Worm (Caenorhabditis elegans): Measurements from ENCODE around the gene W02B12.16.

DNA sequence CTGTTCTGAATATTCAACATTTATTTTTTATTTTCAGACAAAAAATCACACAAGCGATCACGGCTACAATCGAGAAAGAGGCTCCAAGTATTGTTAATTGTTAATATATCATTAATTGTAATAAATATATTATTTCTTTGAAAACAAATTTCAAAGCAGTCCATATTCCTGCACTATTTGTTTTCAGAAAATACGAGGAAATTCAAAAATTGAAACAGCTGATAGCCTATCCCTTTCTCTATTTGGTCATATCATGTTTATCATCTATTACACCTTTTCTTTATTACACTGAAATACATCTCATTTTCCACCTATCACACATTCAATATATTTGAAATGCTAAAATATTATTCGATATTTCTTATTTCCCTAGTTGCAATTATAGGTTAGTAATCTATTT, 31.3 kb downstream of the W02B12.16 start, which contains the start of gene W02B12.13:
- TF ChIP-seq dao-5 (tag; optimal IDR thresholded peaks at IDR 0.05), result no peak
- TF ChIP-seq him-1 (tag; optimal IDR thresholded peaks at IDR 0.05), result no peak
- TF ChIP-seq W03F9.2 (tag; optimal IDR thresholded peaks at IDR 0.05), result no peak

Data from whole organism, L4/young adult.